Worm (Caenorhabditis elegans) whole organism, L4 larva: Measurements from ENCODE around the gene atp-2.
A peak's percentile ranks its signal among the peaks of the same experiment; 100 is the strongest.

Source experiments
- D1046.2 ChIP-seq: fragments of 200-800 bp; sonication (Bioruptor generic); IDR thresholded peaks from 2 replicates; pipeline ENCODE4 v1.3.6; 2022; ENCODE audit warnings: missing genetic modification characterization, missing compliant biosample characterization
- F10B5.3 ChIP-seq: sonication (generic microtip); optimal IDR thresholded peaks from 2 replicates; lab custom pipeline; 2016; ENCODE audit warnings: mild to moderate bottlenecking, missing genetic modification characterization, missing compliant biosample characterization
- F49E8.2 ChIP-seq: sonication (generic microtip); optimal IDR thresholded peaks from 2 replicates; lab custom pipeline; 2016; ENCODE audit warnings: missing compliant biosample characterization, mild to moderate bottlenecking, missing genetic modification characterization, borderline replicate concordance
- R02D3.7 ChIP-seq: fragments of 150-350 bp; sonication (generic microtip); optimal IDR thresholded peaks from 3 replicates; lab custom pipeline; 2014; ENCODE audit warnings: missing biosample characterization, missing genetic modification characterization
- T26A8.4 ChIP-seq: fragments of 200-800 bp; sonication (Bioruptor generic); IDR thresholded peaks from 2 replicates; pipeline ENCODE4 v1.3.6; 2022; ENCODE audit warnings: missing genetic modification characterization, missing compliant biosample characterization
- Y48G9A.11 ChIP-seq: fragments of 200-800 bp; sonication (Bioruptor generic); IDR thresholded peaks from 2 replicates; pipeline ENCODE4 v1.3.6; 2022; ENCODE audit warnings: missing genetic modification reagents, missing genetic modification characterization, missing compliant biosample characterization
- ZK337.2 ChIP-seq: fragments of 200-800 bp; sonication (Bioruptor generic); IDR thresholded peaks from 2 replicates; pipeline ENCODE4 v1.3.6; 2022; ENCODE audit warnings: missing genetic modification reagents, missing genetic modification characterization, missing compliant biosample characterization
- aha-1 ChIP-seq: fragments of 150-350 bp; peaks from one replicate; lab custom pipeline; 2014; ENCODE audit warnings: missing biosample characterization, missing genetic modification characterization
- attf-4 ChIP-seq: sonication (generic microtip); optimal IDR thresholded peaks from 3 replicates; lab custom pipeline; 2017; ENCODE audit warnings: missing biosample characterization, missing genetic modification characterization
- ceh-32 ChIP-seq: sonication (generic microtip); optimal IDR thresholded peaks from 2 replicates; lab custom pipeline; 2016; ENCODE audit warnings: mild to moderate bottlenecking, missing genetic modification characterization, missing compliant biosample characterization; ENCODE audit not compliant: poor library complexity
- ceh-44 ChIP-seq: fragments of 200-800 bp; sonication (Bioruptor generic); IDR thresholded peaks from 2 replicates; pipeline ENCODE4 v1.3.6; 2022; ENCODE audit warnings: missing genetic modification reagents, missing genetic modification characterization, missing compliant biosample characterization
- ces-1 ChIP-seq: fragments of 150-350 bp; sonication (generic microtip); optimal IDR thresholded peaks from 4 replicates; lab custom pipeline; 2014; ENCODE audit warnings: missing biosample characterization, missing genetic modification reagents, missing genetic modification characterization
- daf-8 ChIP-seq: fragments of 200-800 bp; sonication (Bioruptor generic); IDR thresholded peaks from 2 replicates; pipeline ENCODE4 v1.3.6; 2022; ENCODE audit warnings: missing genetic modification characterization, missing compliant biosample characterization
- dmd-9 ChIP-seq: fragments of 200-800 bp; sonication (Bioruptor generic); IDR thresholded peaks from 2 replicates; pipeline ENCODE4 v1.3.6; 2022; ENCODE audit warnings: missing genetic modification reagents, missing genetic modification characterization, missing compliant biosample characterization
- dve-1 ChIP-seq: sonication (generic microtip); optimal IDR thresholded peaks from 2 replicates; lab custom pipeline; 2017; ENCODE audit warnings: antibody characterized with exemption, mild to moderate bottlenecking, missing genetic modification characterization, missing compliant biosample characterization; ENCODE audit not compliant: insufficient read depth
- egl-27 ChIP-seq: sonication (generic microtip); optimal IDR thresholded peaks from 3 replicates; lab custom pipeline; 2017; ENCODE audit warnings: missing biosample characterization, missing genetic modification reagents, missing genetic modification characterization
- egl-43 ChIP-seq: fragments of 200-800 bp; sonication (Bioruptor generic); IDR thresholded peaks from 2 replicates; pipeline ENCODE4 v1.3.6; 2022; ENCODE audit warnings: missing genetic modification reagents, missing genetic modification characterization, missing compliant biosample characterization
- fkh-10 ChIP-seq: fragments of 150-350 bp; optimal IDR thresholded peaks from 2 replicates; lab custom pipeline; 2014; ENCODE audit warnings: missing biosample characterization, missing genetic modification reagents, missing genetic modification characterization
- fos-1 ChIP-seq: fragments of 150-350 bp; optimal IDR thresholded peaks from 2 replicates; lab custom pipeline; 2014; ENCODE audit warnings: missing biosample characterization, missing genetic modification characterization
- gei-8 ChIP-seq: fragments of 200-800 bp; sonication (Bioruptor generic); optimal IDR thresholded peaks from 2 replicates; lab custom pipeline; 2018; ENCODE audit warnings: mild to moderate bottlenecking, missing genetic modification characterization, missing compliant biosample characterization
- hif-1 ChIP-seq, 2 experiments: sonication (generic microtip); optimal IDR thresholded peaks; 2 replicates each; lab custom pipeline; 2016 to 2017; ENCODE audit warnings: missing compliant biosample characterization in 2 of 2, missing genetic modification characterization in 2 of 2, missing genetic modification reagents in 2 of 2, missing genotype in 2 of 2, mild to moderate bottlenecking in 1 of 2
- hlh-11 ChIP-seq: fragments of 200-800 bp; sonication (Bioruptor generic); optimal IDR thresholded peaks from 2 replicates; lab custom pipeline; 2018; ENCODE audit warnings: mild to moderate bottlenecking, missing genetic modification characterization, missing compliant biosample characterization
- hmg-1.1 ChIP-seq: fragments of 200-800 bp; sonication (Bioruptor generic); IDR thresholded peaks from 2 replicates; pipeline ENCODE4 v1.3.6; 2022; ENCODE audit warnings: missing genetic modification reagents, missing genetic modification characterization, missing compliant biosample characterization
- jun-1 ChIP-seq: fragments of 150-350 bp; optimal IDR thresholded peaks from 2 replicates; lab custom pipeline; 2014; ENCODE audit warnings: missing biosample characterization, missing genetic modification reagents, missing genetic modification characterization
- lin-13 ChIP-seq: fragments of 150-350 bp; optimal IDR thresholded peaks from 2 replicates; lab custom pipeline; 2014; ENCODE audit warnings: missing biosample characterization, missing genetic modification reagents, missing genetic modification characterization
- lin-38 ChIP-seq: fragments of 200-800 bp; sonication (Bioruptor generic); IDR thresholded peaks from 2 replicates; pipeline ENCODE4 v1.3.6; 2022; ENCODE audit warnings: missing genetic modification reagents, missing genetic modification characterization, missing compliant biosample characterization
- lin-39 ChIP-seq: fragments of 150-350 bp; optimal IDR thresholded peaks from 2 replicates; lab custom pipeline; 2014; ENCODE audit warnings: missing biosample characterization, missing genetic modification reagents, missing genetic modification characterization
- lir-3 ChIP-seq: sonication (generic microtip); optimal IDR thresholded peaks from 2 replicates; lab custom pipeline; 2016; ENCODE audit warnings: mild to moderate bottlenecking, missing genetic modification characterization, missing compliant biosample characterization
- lsy-2 ChIP-seq, 2 experiments: fragments of 150-350 bp in 1 of 2; sonication (generic microtip) in 1 of 2; optimal IDR thresholded peaks; 2 replicates each; lab custom pipeline; 2014 to 2017; ENCODE audit warnings: missing biosample characterization in 2 of 2, missing genetic modification characterization in 2 of 2
- madf-5 ChIP-seq, 2 experiments: fragments of 200-800 bp; sonication (Bioruptor generic); IDR thresholded peaks; 2 replicates each; pipeline ENCODE4 v1.3.6; 2022; ENCODE audit warnings: missing compliant biosample characterization in 2 of 2, missing genetic modification characterization in 2 of 2
- madf-9 ChIP-seq: fragments of 200-800 bp; sonication (Bioruptor generic); conservative IDR thresholded peaks from 2 replicates; pipeline ENCODE4 v1.3.6; 2022; ENCODE audit warnings: missing genetic modification reagents, missing genetic modification characterization, missing compliant biosample characterization
- mdl-1 ChIP-seq, 2 experiments: fragments of 150-350 bp in 1 of 2; sonication (generic microtip) in 1 of 2; optimal IDR thresholded peaks; 2 replicates each; lab custom pipeline; 2014 to 2017; ENCODE audit warnings: missing biosample characterization in 2 of 2, missing genetic modification characterization in 2 of 2
- mdt-29 ChIP-seq: fragments of 200-800 bp; sonication (Bioruptor generic); IDR thresholded peaks from 2 replicates; pipeline ENCODE4 v1.3.6; 2022; ENCODE audit warnings: missing genetic modification reagents, missing genetic modification characterization, missing compliant biosample characterization
- mep-1 ChIP-seq: fragments of 150-350 bp; sonication (generic microtip); optimal IDR thresholded peaks from 3 replicates; lab custom pipeline; 2014; ENCODE audit warnings: missing biosample characterization, missing genetic modification characterization
- mxl-3 ChIP-seq: fragments of 200-800 bp; sonication (Bioruptor generic); optimal IDR thresholded peaks from 2 replicates; lab custom pipeline; 2018; ENCODE audit warnings: mild to moderate bottlenecking, missing genetic modification characterization, missing compliant biosample characterization
- nhr-102 ChIP-seq: sonication (generic microtip); optimal IDR thresholded peaks from 2 replicates; lab custom pipeline; 2016; ENCODE audit warnings: mild to moderate bottlenecking, missing genetic modification characterization, moderate library complexity, missing compliant biosample characterization
- nhr-42 ChIP-seq: fragments of 200-800 bp; sonication (Bioruptor generic); IDR thresholded peaks from 2 replicates; pipeline ENCODE4 v1.3.6; 2022; ENCODE audit warnings: missing genetic modification characterization, missing compliant biosample characterization
- nhr-48 ChIP-seq: sonication (generic microtip); optimal IDR thresholded peaks from 2 replicates; lab custom pipeline; 2016; ENCODE audit warnings: mild to moderate bottlenecking, missing genetic modification characterization, missing compliant biosample characterization
- php-3 ChIP-seq: fragments of 200-800 bp; sonication (Bioruptor generic); IDR thresholded peaks from 2 replicates; pipeline ENCODE4 v1.3.6; 2022; ENCODE audit warnings: missing genetic modification reagents, missing genetic modification characterization, missing compliant biosample characterization
- pqm-1 ChIP-seq: sonication (generic microtip); optimal IDR thresholded peaks from 2 replicates; lab custom pipeline; 2017; ENCODE audit warnings: missing biosample characterization, missing genetic modification characterization
- rbr-2 ChIP-seq: sonication (generic microtip); optimal IDR thresholded peaks from 2 replicates; lab custom pipeline; 2016; ENCODE audit warnings: missing genotype, missing genetic modification characterization, missing compliant biosample characterization
- snpc-1.2 ChIP-seq: fragments of 200-800 bp; sonication (Bioruptor generic); IDR thresholded peaks from 2 replicates; pipeline ENCODE4 v1.3.6; 2022; ENCODE audit warnings: missing genetic modification reagents, missing genetic modification characterization, missing compliant biosample characterization
- snpc-4 ChIP-seq: fragments of 150-350 bp; optimal IDR thresholded peaks from 2 replicates; lab custom pipeline; 2014; ENCODE audit warnings: missing biosample characterization, missing genetic modification characterization
- spr-1 ChIP-seq: sonication (generic microtip); optimal IDR thresholded peaks from 2 replicates; lab custom pipeline; 2016; ENCODE audit warnings: mild to moderate bottlenecking, missing genetic modification characterization, missing compliant biosample characterization
- spr-3 ChIP-seq: fragments of 200-800 bp; sonication (Bioruptor generic); optimal IDR thresholded peaks from 2 replicates; lab custom pipeline; 2018; ENCODE audit warnings: mild to moderate bottlenecking, missing genetic modification characterization, missing compliant biosample characterization
- tag-97 ChIP-seq: fragments of 200-800 bp; sonication (Bioruptor generic); IDR thresholded peaks from 2 replicates; pipeline ENCODE4 v1.3.6; 2022; ENCODE audit warnings: missing genetic modification characterization, missing compliant biosample characterization
- unc-39 ChIP-seq: sonication (generic microtip); optimal IDR thresholded peaks from 2 replicates; lab custom pipeline; 2017; ENCODE audit warnings: missing biosample characterization, missing genetic modification characterization
- zfp-3 ChIP-seq: fragments of 200-800 bp; sonication (Bioruptor generic); conservative IDR thresholded peaks from 2 replicates; pipeline ENCODE4 v1.3.6; 2022; ENCODE audit warnings: missing genetic modification reagents, missing genetic modification characterization, missing compliant biosample characterization
- zip-2 ChIP-seq: fragments of 150-350 bp; optimal IDR thresholded peaks from 2 replicates; lab custom pipeline; 2014; ENCODE audit warnings: missing biosample characterization, missing genetic modification characterization
- ztf-7 ChIP-seq: fragments of 150-350 bp; optimal IDR thresholded peaks from 2 replicates; lab custom pipeline; 2014; ENCODE audit warnings: missing biosample characterization, missing genetic modification characterization

atp-2 gene

ce11 chrIII:5196298-5197045, 31.7 kb upstream of the atp-2 start (continued):
- TF ChIP-seq mep-1 (tag; lab: Kevin White, UChicago) = peak; percentile 35
- TF ChIP-seq spr-1 (tag; lab: Kevin White, UChicago) = no peak
- peak; percentile 97 for TF ChIP-seq aha-1
- peak; percentile 34 for TF ChIP-seq gei-8 (GFP tag; lab: Kevin White, UChicago)
- TF ChIP-seq dve-1 = peak; percentile 61
- no peak for TF ChIP-seq daf-8 (GFP tag; lab: Robert Waterston, UW)
- TF ChIP-seq php-3 = no peak
- no peak; the same call in 1 of the 2 replicates for TF ChIP-seq mdt-29 (GFP tag; lab: Robert Waterston, UW)
- peak; percentile 24 for TF ChIP-seq hlh-11 (tag; lab: Kevin White, UChicago)
- TF ChIP-seq lir-3 (tag; lab: Kevin White, UChicago) = no peak
- peak; percentile 54 for TF ChIP-seq lin-13
- TF ChIP-seq attf-4 (tag; lab: Kevin White, UChicago) = no peak
- 0 out of 2 replicates have a peak, but pooled peaks have one; percentile 7 for TF ChIP-seq egl-43 (GFP tag; lab: Robert Waterston, UW)
- TF ChIP-seq ceh-44 = no peak
- no peak for TF ChIP-seq spr-3 (GFP tag; lab: Kevin White, UChicago)
- no peak for TF ChIP-seq ceh-32 (tag; lab: Kevin White, UChicago)
- TF ChIP-seq hif-1 (tag; optimal IDR thresholded peaks at IDR 0.05; lab: Kevin White, UChicago) = no peak
- TF ChIP-seq snpc-4 (tag; lab: Kevin White, UChicago) = no peak
- TF ChIP-seq Y48G9A.11 = 0 out of 2 replicates have a peak, but pooled peaks have one; percentile 30
- no peak for TF ChIP-seq egl-27 (tag; lab: Kevin White, UChicago)
- no peak for TF ChIP-seq ztf-7 (tag; lab: Kevin White, UChicago)
- TF ChIP-seq jun-1 (tag; lab: Kevin White, UChicago) = no peak
- TF ChIP-seq lsy-2 (tag; optimal IDR thresholded peaks at IDR 0.05; lab: Kevin White, UChicago) = no peak
- no peak for TF ChIP-seq pqm-1
- TF ChIP-seq zip-2 (tag; lab: Kevin White, UChicago) = no peak
- peak; percentile 83 for TF ChIP-seq nhr-102 (tag; lab: Kevin White, UChicago)
- 0 out of 2 replicates have a peak, but pooled peaks have one; percentile 4 for TF ChIP-seq nhr-42 (GFP tag; lab: Robert Waterston, UW)
- TF ChIP-seq fos-1 (tag; lab: Kevin White, UChicago) = no peak
- peak; percentile 90 for TF ChIP-seq zfp-3 (GFP tag; lab: Robert Waterston, UW)
- no peak for TF ChIP-seq F10B5.3 (tag; lab: Kevin White, UChicago)
- no peak for TF ChIP-seq lin-39 (tag; lab: Kevin White, UChicago)
- TF ChIP-seq mdl-1 (tag; optimal IDR thresholded peaks at IDR 0.05; lab: Kevin White, UChicago) = no peak
- no peak for TF ChIP-seq ces-1 (GFP tag; lab: Kevin White, UChicago)
- no peak for TF ChIP-seq madf-5 (GFP tag; IDR thresholded peaks at IDR 0.05; lab: Robert Waterston, UW)
- TF ChIP-seq F49E8.2 (tag; lab: Kevin White, UChicago) = no peak
- TF ChIP-seq lin-38 (GFP tag; lab: Robert Waterston, UW) = peak; percentile 80
- TF ChIP-seq dmd-9 = no peak
- TF ChIP-seq unc-39 (tag; lab: Kevin White, UChicago) = no peak
- TF ChIP-seq fkh-10 = no peak
- TF ChIP-seq nhr-48 = peak; percentile 61
- TF ChIP-seq rbr-2 = peak; percentile 14
- TF ChIP-seq D1046.2 (GFP tag; lab: Robert Waterston, UW) = no peak
- peak; percentile 71 for TF ChIP-seq T26A8.4 (GFP tag; lab: Robert Waterston, UW)
- TF ChIP-seq madf-9 (GFP tag; lab: Robert Waterston, UW) = peak; percentile 61
- no peak for TF ChIP-seq mxl-3 (GFP tag; lab: Kevin White, UChicago)
- TF ChIP-seq R02D3.7 = no peak
- TF ChIP-seq hmg-1.1 (GFP tag; lab: Robert Waterston, UW) = peak; percentile 29; the same call in 1 of the 2 replicates
- no peak for TF ChIP-seq snpc-1.2 (GFP tag; lab: Robert Waterston, UW)
- TF ChIP-seq ZK337.2 (GFP tag; lab: Robert Waterston, UW) = no peak
- TF ChIP-seq tag-97 = no peak
